Fruit fly (Drosophila melanogaster) whole organism, embryonic: ENCODE results near the gene Ostgamma.

Experiments used
- Abd-B ChIP-seq: fragments of 200-800 bp; sonication (Bioruptor generic); optimal IDR thresholded peaks from 2 replicates; lab custom pipeline; 2018; ENCODE audit warnings: missing biosample characterization, mild to moderate bottlenecking, missing genetic modification characterization, moderate library complexity
- BEAF-32 ChIP-seq: fragments of 200-800 bp; sonication (Bioruptor generic); optimal IDR thresholded peaks from 3 replicates; lab custom pipeline; 2017; ENCODE audit warnings: missing biosample characterization, missing genetic modification characterization, mild to moderate bottlenecking, moderate library complexity, missing genetic modification reagents
- Blimp-1 ChIP-seq: fragments of 200-800 bp; sonication (Bioruptor generic); optimal IDR thresholded peaks from 3 replicates; lab custom pipeline; 2018; ENCODE audit warnings: missing biosample characterization, missing genetic modification characterization, mild to moderate bottlenecking, moderate library complexity, missing genetic modification reagents
- CG10979 ChIP-seq: fragments of 200-800 bp; sonication (Bioruptor generic); optimal IDR thresholded peaks from 2 replicates; lab custom pipeline; 2018; ENCODE audit warnings: missing biosample characterization, mild to moderate bottlenecking, missing genetic modification characterization, moderate library complexity
- CG11560 ChIP-seq: fragments of 200-800 bp; sonication (Bioruptor generic); IDR thresholded peaks from 3 replicates; pipeline ENCODE4 v1.3.6; 2022; ENCODE audit warnings: missing biosample characterization, missing genetic modification characterization
- CG11723 ChIP-seq: fragments of 200-800 bp; sonication (Bioruptor generic); optimal IDR thresholded peaks from 2 replicates; lab custom pipeline; 2017; ENCODE audit warnings: missing biosample characterization, mild to moderate bottlenecking, missing genetic modification characterization
- CG14710 ChIP-seq: fragments of 200-800 bp; sonication (Bioruptor generic); optimal IDR thresholded peaks from 3 replicates; lab custom pipeline; 2019; ENCODE audit warnings: missing biosample characterization, mild to moderate bottlenecking, missing genetic modification characterization, moderate library complexity
- CG1529 ChIP-seq: fragments of 200-800 bp; sonication (Bioruptor generic); optimal IDR thresholded peaks from 3 replicates; lab custom pipeline; 2018; ENCODE audit warnings: missing biosample characterization, missing genetic modification characterization
- CG15601 ChIP-seq: fragments of 200-800 bp; sonication (Bioruptor generic); optimal IDR thresholded peaks from 3 replicates; lab custom pipeline; 2019; ENCODE audit warnings: missing biosample characterization, mild to moderate bottlenecking, missing genetic modification characterization, moderate library complexity
- CG17186 ChIP-seq: fragments of 200-800 bp; sonication (Bioruptor generic); optimal IDR thresholded peaks from 3 replicates; lab custom pipeline; 2017; ENCODE audit warnings: missing biosample characterization, missing genetic modification reagents, missing genetic modification characterization
- CG18619 ChIP-seq: fragments of 200-800 bp; sonication (Bioruptor generic); optimal IDR thresholded peaks from 3 replicates; lab custom pipeline; 2017; ENCODE audit warnings: missing biosample characterization, mild to moderate bottlenecking, missing genetic modification characterization
- CG3726 ChIP-seq: fragments of 200-800 bp; sonication (Bioruptor generic); IDR thresholded peaks from 3 replicates; pipeline ENCODE4, ENCODE4 v1.3.6; 2022; ENCODE audit warnings: missing biosample characterization, missing genetic modification characterization
- CG4360 ChIP-seq: fragments of 200-800 bp; sonication (Bioruptor generic); IDR thresholded peaks from 2 replicates; pipeline ENCODE4 v1.3.6; 2022; ENCODE audit warnings: missing biosample characterization, missing genetic modification characterization
- CG4854 ChIP-seq: fragments of 200-800 bp; sonication (Bioruptor generic); optimal IDR thresholded peaks from 2 replicates; lab custom pipeline; 2016; ENCODE audit warnings: missing biosample characterization, missing genetic modification characterization, inconsistent platforms
- CG6765 ChIP-seq: fragments of 200-800 bp; sonication (Bioruptor generic); optimal IDR thresholded peaks from 3 replicates; lab custom pipeline; 2017; ENCODE audit warnings: missing biosample characterization, mild to moderate bottlenecking, missing genetic modification characterization
- CG6813 ChIP-seq: fragments of 200-800 bp; sonication (Bioruptor generic); optimal IDR thresholded peaks from 2 replicates; lab custom pipeline; 2017; ENCODE audit warnings: missing biosample characterization, missing genetic modification characterization, mild to moderate bottlenecking, moderate library complexity, missing genetic modification reagents
- CG7745 ChIP-seq: fragments of 200-800 bp; sonication (Bioruptor generic); optimal IDR thresholded peaks from 2 replicates; lab custom pipeline; 2018; ENCODE audit warnings: missing biosample characterization, mild to moderate bottlenecking, missing genetic modification characterization, moderate library complexity
- CG8089 ChIP-seq: fragments of 200-800 bp; sonication (Bioruptor generic); optimal IDR thresholded peaks from 3 replicates; lab custom pipeline; 2016; ENCODE audit warnings: missing biosample characterization, missing genetic modification characterization
- CG9727 ChIP-seq: fragments of 200-800 bp; sonication (Bioruptor generic); optimal IDR thresholded peaks from 3 replicates; lab custom pipeline; 2017; ENCODE audit warnings: missing biosample characterization, mild to moderate bottlenecking, missing genetic modification characterization
- Deaf1 ChIP-seq: fragments of 200-800 bp; optimal IDR thresholded peaks from 3 replicates; lab custom pipeline; 2019; ENCODE audit warnings: missing biosample characterization, mild to moderate bottlenecking, missing genetic modification characterization, moderate library complexity
- Dll ChIP-seq: fragments of 200-800 bp; sonication (Bioruptor generic); IDR thresholded peaks from 4 replicates; pipeline ENCODE4 v1.3.6; 2022; ENCODE audit warnings: missing biosample characterization, missing genetic modification characterization; ENCODE audit not compliant: partially characterized antibody
- Dref ChIP-seq: fragments of 200-800 bp; sonication (Bioruptor generic); IDR thresholded peaks from 2 replicates; pipeline ENCODE4 v1.3.6; 2022; ENCODE audit warnings: missing biosample characterization, missing genetic modification characterization
- HHEX ChIP-seq: fragments of 200-800 bp; sonication (Bioruptor generic); optimal IDR thresholded peaks from 3 replicates; lab custom pipeline; 2017; ENCODE audit warnings: missing biosample characterization, mild to moderate bottlenecking, missing genetic modification characterization, missing genetic modification reagents
- Hr3 ChIP-seq: fragments of 200-800 bp; sonication (Bioruptor generic); optimal IDR thresholded peaks from 3 replicates; lab custom pipeline; 2016; ENCODE audit warnings: missing biosample characterization, missing genetic modification characterization
- Hr78 ChIP-seq, 2 experiments: fragments of 200-800 bp in 1 of 2; fragments of >200 bp in 1 of 2; sonication (Bioruptor generic) in 1 of 2; optimal IDR thresholded peaks; 2 replicates each; lab custom pipeline; 2017 to 2019; ENCODE audit warnings: missing biosample characterization in 2 of 2, missing genetic modification characterization in 2 of 2, mild to moderate bottlenecking in 1 of 2, moderate library complexity in 1 of 2
- Lhr ChIP-seq: fragments of 200-800 bp; sonication (Bioruptor generic); optimal IDR thresholded peaks from 3 replicates; lab custom pipeline; 2017; ENCODE audit warnings: mild to moderate bottlenecking, missing biosample characterization, missing genetic modification reagents, missing genetic modification characterization
- Lpt ChIP-seq: fragments of >200 bp; optimal IDR thresholded peaks from 2 replicates; lab custom pipeline; 2018; ENCODE audit warnings: missing biosample characterization, missing genetic modification characterization
- Meics ChIP-seq: fragments of 200-800 bp; sonication (Bioruptor generic); optimal IDR thresholded peaks from 2 replicates; lab custom pipeline; 2017; ENCODE audit warnings: missing biosample characterization, mild to moderate bottlenecking, missing genetic modification characterization
- Myb ChIP-seq: fragments of 200-800 bp; sonication (Bioruptor generic); optimal IDR thresholded peaks from 2 replicates; lab custom pipeline; 2016; ENCODE audit warnings: missing biosample characterization, missing genetic modification characterization
- NFAT ChIP-seq: fragments of 200-800 bp; sonication (Bioruptor generic); IDR thresholded peaks from 2 replicates; pipeline ENCODE4 v1.3.6; 2022; ENCODE audit warnings: missing biosample characterization, missing genetic modification characterization
- Nf-YB ChIP-seq: fragments of 200-800 bp; sonication (Bioruptor generic); optimal IDR thresholded peaks from 3 replicates; lab custom pipeline; 2019; ENCODE audit warnings: missing biosample characterization, mild to moderate bottlenecking, missing genetic modification characterization, moderate library complexity
- Ptx1 ChIP-seq: fragments of 200-800 bp; sonication (Bioruptor generic); IDR thresholded peaks from 2 replicates; pipeline ENCODE4 v1.3.6; 2022; ENCODE audit warnings: missing biosample characterization, missing genetic modification characterization
- Rx ChIP-seq: fragments of 200-800 bp; sonication (Bioruptor generic); IDR thresholded peaks from 2 replicates; pipeline ENCODE4 v1.3.6; 2022; ENCODE audit warnings: missing biosample characterization, missing genetic modification characterization
- al ChIP-seq: fragments of 200-800 bp; sonication (Bioruptor generic); IDR thresholded peaks from 2 replicates; pipeline ENCODE4 v1.3.6; 2022; ENCODE audit warnings: missing biosample characterization, missing genetic modification characterization
- ase ChIP-seq: fragments of 200-800 bp; sonication (Bioruptor generic); IDR thresholded peaks from 3 replicates; pipeline ENCODE4 v1.3.6; 2022; ENCODE audit warnings: missing biosample characterization, missing genetic modification characterization
- bbx ChIP-seq: fragments of 200-800 bp; sonication (Bioruptor generic); IDR thresholded peaks from 2 replicates; pipeline ENCODE4 v1.3.6; 2022; ENCODE audit warnings: missing biosample characterization, missing genetic modification characterization; ENCODE audit not compliant: partially characterized antibody
- caup ChIP-seq: fragments of 200-800 bp; sonication (Bioruptor generic); optimal IDR thresholded peaks from 3 replicates; lab custom pipeline; 2017; ENCODE audit warnings: missing biosample characterization, mild to moderate bottlenecking, missing genetic modification characterization, moderate library complexity; ENCODE audit not compliant: severe bottlenecking
- cwo ChIP-seq: fragments of 200-800 bp; sonication (Bioruptor generic); optimal IDR thresholded peaks from 3 replicates; lab custom pipeline; 2017; ENCODE audit warnings: missing biosample characterization, missing genetic modification characterization, mild to moderate bottlenecking, moderate library complexity, missing genetic modification reagents
- da ChIP-seq: fragments of 200-800 bp; sonication (Bioruptor generic); optimal IDR thresholded peaks from 2 replicates; lab custom pipeline; 2016; ENCODE audit warnings: missing biosample characterization, missing genetic modification characterization
- dmrt11E ChIP-seq: fragments of 200-800 bp; sonication (Bioruptor generic); optimal IDR thresholded peaks from 3 replicates; lab custom pipeline; 2018; ENCODE audit warnings: missing biosample characterization, mild to moderate bottlenecking, missing genetic modification characterization, moderate library complexity
- fd64A ChIP-seq: fragments of 200-800 bp; sonication (Bioruptor generic); optimal IDR thresholded peaks from 3 replicates; lab custom pipeline; 2018; ENCODE audit warnings: missing biosample characterization, mild to moderate bottlenecking, missing genetic modification characterization
- gce ChIP-seq: fragments of 200-800 bp; sonication (Bioruptor generic); IDR thresholded peaks from 3 replicates; pipeline ENCODE4 v1.3.6; 2022; ENCODE audit warnings: missing biosample characterization, missing genetic modification characterization
- gt ChIP-seq: fragments of 200-800 bp; sonication (Bioruptor generic); IDR thresholded peaks from 2 replicates; pipeline ENCODE4 v1.3.6; 2022; ENCODE audit warnings: missing biosample characterization, missing genetic modification characterization
- jumu ChIP-seq: fragments of 200-800 bp; sonication (Bioruptor generic); optimal IDR thresholded peaks from 3 replicates; lab custom pipeline; 2016; ENCODE audit warnings: missing biosample characterization, missing genetic modification characterization
- mam ChIP-seq: fragments of 200-800 bp; sonication (Bioruptor generic); optimal IDR thresholded peaks from 3 replicates; lab custom pipeline; 2016; ENCODE audit warnings: missing biosample characterization, missing genetic modification characterization
- salm ChIP-seq: fragments of 200-800 bp; sonication (Bioruptor generic); optimal IDR thresholded peaks from 2 replicates; lab custom pipeline; 2018; ENCODE audit warnings: missing biosample characterization, mild to moderate bottlenecking, missing genetic modification characterization
- sens ChIP-seq: fragments of 200-800 bp; sonication (Bioruptor generic); peaks from one replicate; lab custom pipeline; 2016; ENCODE audit warnings: missing biosample characterization, missing genetic modification characterization
- sr ChIP-seq: fragments of 200-800 bp; sonication (Bioruptor generic); IDR thresholded peaks from 3 replicates; pipeline ENCODE4 v1.3.6; 2022; ENCODE audit warnings: missing biosample characterization, missing genetic modification characterization
- tll ChIP-seq, 2 experiments: fragments of 200-800 bp in 1 of 2; fragments of >200 bp in 1 of 2; sonication (Bioruptor generic) in 1 of 2; optimal IDR thresholded peaks; 2 replicates each; lab custom pipeline; 2017 to 2019; ENCODE audit warnings: missing biosample characterization in 2 of 2, missing genetic modification characterization in 2 of 2, mild to moderate bottlenecking in 1 of 2, moderate library complexity in 1 of 2
- trem ChIP-seq: fragments of 200-800 bp; optimal IDR thresholded peaks from 3 replicates; lab custom pipeline; 2019; ENCODE audit warnings: missing biosample characterization, mild to moderate bottlenecking, missing genetic modification characterization, moderate library complexity
- zfh1 ChIP-seq: fragments of 200-800 bp; sonication (Bioruptor generic); IDR thresholded peaks from 3 replicates; pipeline ENCODE4 v1.3.6; 2022; ENCODE audit warnings: missing biosample characterization, missing genetic modification characterization

Gene Ostgamma

dm6 chr2L:8305409-8305808, 2.6 kb downstream of the Ostgamma start, which contains the start of gene CG7840 (continued):
- TF ChIP-seq cwo (GFP tag; lab: Kevin White, UChicago) (no peak), CG17186 (GFP tag; lab: Kevin White, UChicago) (no peak), CG15601 (tag; lab: Kevin White, UChicago) (no peak), CG7745 (tag; lab: Kevin White, UChicago) (no peak), CG11723 (GFP tag; lab: Kevin White, UChicago) (no peak), Deaf1 (tag; lab: Kevin White, UChicago) (no peak), Hr78 (GFP tag; optimal IDR thresholded peaks at IDR 0.05; lab: Kevin White, UChicago) (no peak), ase (no peak), NFAT (no peak), jumu (GFP tag; lab: Kevin White, UChicago) (no peak), mam (GFP tag; lab: Kevin White, UChicago) (no peak), CG3726 (GFP tag; lab: Robert Waterston, UW) (no peak), sens (GFP tag; lab: Kevin White, UChicago) (no peak), bbx (GFP tag; lab: Robert Waterston, UW) (peak; percentile 91), Meics (peak; percentile 74), Dll (GFP tag; lab: Robert Waterston, UW) (peak; percentile 91), Nf-YB (GFP tag; lab: Kevin White, UChicago) (no peak), Myb (GFP tag; lab: Kevin White, UChicago) (no peak), dmrt11E (tag; lab: Kevin White, UChicago) (no peak), CG6765 (GFP tag; lab: Kevin White, UChicago) (no peak), CG9727 (GFP tag; lab: Kevin White, UChicago) (no peak), da (GFP tag; lab: Kevin White, UChicago) (no peak), Lhr (GFP tag; lab: Kevin White, UChicago) (no peak), CG4360 (GFP tag; lab: Robert Waterston, UW) (no peak), Abd-B (GFP tag; lab: Kevin White, UChicago) (no peak), Blimp-1 (GFP tag; lab: Kevin White, UChicago) (peak; percentile 57), Dref (GFP tag; lab: Robert Waterston, UW) (peak; percentile 89), zfh1 (GFP tag; lab: Robert Waterston, UW) (no peak), BEAF-32 (GFP tag; lab: Kevin White, UChicago) (peak; percentile 80), caup (no peak), CG1529 (no peak), CG10979 (tag; lab: Kevin White, UChicago) (no peak), Rx (GFP tag; lab: Robert Waterston, UW) (no peak), Hr3 (GFP tag; lab: Kevin White, UChicago) (no peak), CG18619 (GFP tag; lab: Kevin White, UChicago) (no peak), al (no peak), CG11560 (tag; lab: Robert Waterston, UW) (peak; percentile 57; the same call in 1 of the 3 replicates), HHEX (GFP tag; lab: Kevin White, UChicago) (no peak), Lpt (GFP tag; lab: Kevin White, UChicago) (no peak), tll (GFP tag; optimal IDR thresholded peaks at IDR 0.05; lab: Kevin White, UChicago) (no peak), CG8089 (GFP tag; lab: Kevin White, UChicago) (no peak), CG14710 (tag; lab: Kevin White, UChicago) (peak; percentile 3), CG6813 (GFP tag; lab: Kevin White, UChicago) (no peak), gce (GFP tag; lab: Robert Waterston, UW) (no peak), sr (GFP tag; lab: Robert Waterston, UW) (no peak), gt (GFP tag; lab: Robert Waterston, UW) (no peak), salm (tag; lab: Kevin White, UChicago) (no peak), Ptx1 (GFP tag; lab: Robert Waterston, UW) (no peak), fd64A (GFP tag; lab: Kevin White, UChicago) (no peak), trem (tag; lab: Kevin White, UChicago) (peak; percentile 32), CG4854 (GFP tag; lab: Kevin White, UChicago) (no peak)
